Worm (Caenorhabditis elegans): ENCODE measurements around the gene C49C3.4.

ce11 chrIV:17346599-17347218, 26.1 kb downstream of the C49C3.4 start, which contains the start of the genes clec-197 and clec-198:
- TF ChIP-seq snpc-4 (tag; optimal IDR thresholded peaks at IDR 0.05): no peak
- TF ChIP-seq ceh-16 (tag; optimal IDR thresholded peaks at IDR 0.05): no peak
- TF ChIP-seq Y55F3AM.14 (GFP tag; optimal IDR thresholded peaks at IDR 0.05): no peak
- TF ChIP-seq nhr-11 (tag; optimal IDR thresholded peaks at IDR 0.05): no peak
